Worm (Caenorhabditis elegans) whole organism, mixed stage, embryonic: ENCODE data around the gene K04H4.5.

Source experiments
- ces-1 ChIP-seq: fragments of 150-350 bp; optimal IDR thresholded peaks from 2 replicates; lab custom pipeline; 2014; ENCODE audit warnings: missing biosample characterization, missing genetic modification reagents, missing genetic modification characterization
- elt-1 ChIP-seq: sonication (generic microtip); optimal IDR thresholded peaks from 2 replicates; lab custom pipeline; 2017; ENCODE audit warnings: missing genetic modification characterization, mild to moderate bottlenecking, missing compliant biosample characterization, antibody characterized with exemption, moderate library complexity, borderline replicate concordance; ENCODE audit not compliant: insufficient read depth
- elt-3 ChIP-seq: fragments of 150-350 bp; optimal IDR thresholded peaks from 2 replicates; lab custom pipeline; 2014; ENCODE audit warnings: missing biosample characterization, missing genetic modification characterization
- lin-13 ChIP-seq: fragments of 150-350 bp; optimal IDR thresholded peaks from 2 replicates; lab custom pipeline; 2014; ENCODE audit warnings: missing biosample characterization, missing genetic modification characterization
- lsy-2 ChIP-seq: fragments of 150-350 bp; optimal IDR thresholded peaks from 2 replicates; lab custom pipeline; 2014; ENCODE audit warnings: missing biosample characterization, missing genetic modification characterization
- mep-1 ChIP-seq: fragments of 150-350 bp; optimal IDR thresholded peaks from 2 replicates; lab custom pipeline; 2017; ENCODE audit warnings: missing biosample characterization, missing genetic modification reagents, missing genetic modification characterization, inconsistent platforms
- mls-2 ChIP-seq: sonication (generic microtip); optimal IDR thresholded peaks from 2 replicates; lab custom pipeline; 2016; ENCODE audit warnings: mild to moderate bottlenecking, missing genetic modification characterization, moderate library complexity, missing compliant biosample characterization
- nhr-2 ChIP-seq: fragments of 150-350 bp; optimal IDR thresholded peaks from 2 replicates; lab custom pipeline; 2014; ENCODE audit warnings: missing biosample characterization, missing genetic modification characterization
- nhr-237 ChIP-seq: fragments of 150-350 bp; optimal IDR thresholded peaks from 2 replicates; lab custom pipeline; 2014; ENCODE audit warnings: missing biosample characterization, missing genetic modification characterization
- snpc-4 ChIP-seq: fragments of 150-350 bp; optimal IDR thresholded peaks from 2 replicates; lab custom pipeline; 2014; ENCODE audit warnings: missing biosample characterization, missing genetic modification characterization
- unc-39 ChIP-seq: fragments of 150-350 bp; optimal IDR thresholded peaks from 2 replicates; lab custom pipeline; 2014; ENCODE audit warnings: missing biosample characterization, missing genetic modification characterization
- unc-62 ChIP-seq: fragments of 150-350 bp; optimal IDR thresholded peaks from 2 replicates; lab custom pipeline; 2014; ENCODE audit warnings: missing biosample characterization, missing genetic modification reagents, missing genetic modification characterization
- ztf-11 ChIP-seq: fragments of 150-350 bp; optimal IDR thresholded peaks from 2 replicates; lab custom pipeline; 2014; ENCODE audit warnings: missing biosample characterization, missing genetic modification characterization

DNA sequence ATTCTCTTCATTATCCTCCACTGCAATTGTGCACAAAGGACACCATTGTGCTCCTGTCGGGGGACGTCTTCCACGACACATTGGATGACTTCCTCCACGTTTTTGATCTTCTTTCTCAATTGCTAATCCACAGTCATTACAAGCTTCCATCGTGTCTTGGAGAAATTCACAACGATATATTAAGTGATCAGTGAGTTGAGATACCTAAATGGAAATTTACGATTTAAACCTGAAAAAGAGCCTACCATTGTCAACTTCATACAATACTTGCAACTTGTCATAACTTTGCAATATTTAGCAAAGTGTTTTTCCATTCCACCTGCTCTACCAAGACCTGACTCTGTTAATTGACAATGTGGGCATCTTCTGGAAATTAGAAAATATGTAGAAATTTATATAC is 31.2 kb upstream of the K04H4.5 start:
- TF ChIP-seq nhr-237 (tag; lab: Kevin White, UChicago) (no peak), ces-1 (GFP tag; lab: Kevin White, UChicago) (no peak), ztf-11 (tag; lab: Kevin White, UChicago) (no peak), lin-13 (tag; lab: Kevin White, UChicago) (no peak), snpc-4 (tag; lab: Kevin White, UChicago) (no peak), mls-2 (no peak), elt-1 (no peak), lsy-2 (no peak), elt-3 (tag; lab: Kevin White, UChicago) (no peak), mep-1 (tag; lab: Kevin White, UChicago) (no peak), unc-62 (GFP tag; lab: Kevin White, UChicago) (no peak), nhr-2 (tag; lab: Kevin White, UChicago) (no peak), unc-39 (tag; lab: Kevin White, UChicago) (no peak)
